Worm (Caenorhabditis elegans): Measurements from ENCODE around the gene col-159.

Gene col-159

DNA sequence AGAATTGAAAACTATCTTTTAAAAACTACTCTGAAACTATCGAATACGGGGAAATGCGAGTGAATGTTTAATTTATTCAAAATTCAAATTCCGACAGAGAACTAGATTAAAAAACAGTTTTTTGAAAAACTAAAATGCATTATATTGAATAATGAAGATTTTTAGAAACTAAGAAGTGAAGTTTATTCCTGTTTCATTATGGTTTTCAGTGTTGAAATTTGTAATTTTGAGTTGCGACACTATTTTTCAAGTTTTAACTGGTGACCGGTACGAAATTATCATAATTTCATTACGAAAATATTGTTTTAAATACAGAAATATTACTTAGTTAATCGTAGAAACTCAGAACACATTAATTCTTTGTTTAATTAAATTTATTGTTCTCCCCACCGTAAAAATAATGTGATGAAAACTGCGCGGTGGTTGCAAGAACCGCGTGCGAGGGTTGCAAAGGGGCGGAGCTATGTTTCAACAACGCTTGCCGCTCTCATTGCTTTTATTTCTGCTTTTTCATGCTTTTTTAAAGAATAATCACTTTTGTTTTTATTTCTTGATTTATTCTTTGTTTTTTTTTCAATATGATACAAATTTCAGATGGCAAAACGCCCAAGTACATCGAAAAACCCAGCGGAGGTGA is 25.7 kb downstream of the col-159 start, which contains the start of gene him-17 (continued):
- TF ChIP-seq nhr-10 (tag; optimal IDR thresholded peaks at IDR 0.05) (no peak), alr-1 (tag; optimal IDR thresholded peaks at IDR 0.05) (no peak), nhr-237 (tag; optimal IDR thresholded peaks at IDR 0.05) (no peak), nhr-6 (tag; optimal IDR thresholded peaks at IDR 0.05) (no peak), blmp-1 (tag; optimal IDR thresholded peaks at IDR 0.05; ENCODE audit: insufficient read depth) (no peak), snpc-4 (tag; optimal IDR thresholded peaks at IDR 0.05) (peak; percentile 36), zag-1 (tag; optimal IDR thresholded peaks at IDR 0.05) (no peak), peb-1 (tag; optimal IDR thresholded peaks at IDR 0.05) (no peak), sem-4 (tag; optimal IDR thresholded peaks at IDR 0.05) (no peak), nhr-129 (tag; optimal IDR thresholded peaks at IDR 0.05) (no peak), F13H6.1 (tag; optimal IDR thresholded peaks at IDR 0.05) (no peak), ama-1 (optimal IDR thresholded peaks at IDR 0.05) (peak; percentile 6), nhr-25 (tag; optimal IDR thresholded peaks at IDR 0.05) (no peak), lin-39 (tag; optimal IDR thresholded peaks at IDR 0.05) (no peak), gmeb-1 (tag; optimal IDR thresholded peaks at IDR 0.05) (peak; percentile 60), dmd-4 (tag; optimal IDR thresholded peaks at IDR 0.05) (no peak), ceh-82 (tag; optimal IDR thresholded peaks at IDR 0.05) (no peak), ZK546.5 (tag; optimal IDR thresholded peaks at IDR 0.05) (no peak), lin-13 (GFP tag; optimal IDR thresholded peaks at IDR 0.05) (peak; percentile 30), skn-1 (tag; optimal IDR thresholded peaks at IDR 0.05) (no peak)

- TF ChIP-seq ceh-16 (tag; optimal IDR thresholded peaks at IDR 0.05) (no peak), sma-9 (GFP tag; optimal IDR thresholded peaks at IDR 0.05) (peak; percentile 47), sma-9 (tag; optimal IDR thresholded peaks at IDR 0.05) (no peak), fos-1 (tag; optimal IDR thresholded peaks at IDR 0.05) (peak; percentile 32), sma-3 (GFP tag; optimal IDR thresholded peaks at IDR 0.05) (no peak)
Measured at ce11 chrV:13173718-13174117, 28.3 kb downstream of the col-159 start.

DNA sequence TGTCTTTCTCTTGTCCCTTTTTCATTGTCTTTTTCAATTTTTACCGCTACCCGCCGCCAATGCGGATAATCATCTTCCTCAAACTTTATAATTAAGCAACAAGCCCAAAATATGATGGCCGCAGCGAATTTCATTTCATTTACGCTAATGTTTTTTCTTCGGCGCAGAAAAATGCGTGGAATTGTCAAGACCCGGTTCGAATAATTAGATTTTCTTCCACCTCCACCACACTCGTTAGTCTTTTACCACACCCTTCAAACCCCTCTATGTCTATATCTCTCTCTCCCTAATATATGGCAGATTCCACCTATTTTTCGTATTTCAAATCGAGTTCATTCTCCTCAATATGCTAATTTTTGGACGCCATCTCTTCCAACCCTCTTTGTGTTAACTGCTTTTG is 31.5 kb downstream of the col-159 start:
- TF ChIP-seq lsy-2 (tag; optimal IDR thresholded peaks at IDR 0.05) (no peak), lin-11 (tag; optimal IDR thresholded peaks at IDR 0.05) (no peak), nhr-129 (tag; optimal IDR thresholded peaks at IDR 0.05) (no peak), unc-62 (GFP tag; optimal IDR thresholded peaks at IDR 0.05) (no peak), nhr-12 (tag; optimal IDR thresholded peaks at IDR 0.05) (no peak), R02D3.7 (tag; optimal IDR thresholded peaks at IDR 0.05) (no peak), elt-1 (tag; optimal IDR thresholded peaks at IDR 0.05) (no peak), nhr-21 (tag; optimal IDR thresholded peaks at IDR 0.05) (no peak), sma-9 (GFP tag; optimal IDR thresholded peaks at IDR 0.05) (no peak), sma-9 (tag; optimal IDR thresholded peaks at IDR 0.05) (no peak), skn-1 (tag; optimal IDR thresholded peaks at IDR 0.05) (no peak), ztf-11 (tag; optimal IDR thresholded peaks at IDR 0.05) (no peak), mbf-1 (tag; optimal IDR thresholded peaks at IDR 0.05) (no peak), mab-5 (tag; optimal IDR thresholded peaks at IDR 0.05) (no peak), mdl-1 (tag; optimal IDR thresholded peaks at IDR 0.05) (no peak), C34F6.9 (tag; optimal IDR thresholded peaks at IDR 0.05) (no peak)

DNA sequence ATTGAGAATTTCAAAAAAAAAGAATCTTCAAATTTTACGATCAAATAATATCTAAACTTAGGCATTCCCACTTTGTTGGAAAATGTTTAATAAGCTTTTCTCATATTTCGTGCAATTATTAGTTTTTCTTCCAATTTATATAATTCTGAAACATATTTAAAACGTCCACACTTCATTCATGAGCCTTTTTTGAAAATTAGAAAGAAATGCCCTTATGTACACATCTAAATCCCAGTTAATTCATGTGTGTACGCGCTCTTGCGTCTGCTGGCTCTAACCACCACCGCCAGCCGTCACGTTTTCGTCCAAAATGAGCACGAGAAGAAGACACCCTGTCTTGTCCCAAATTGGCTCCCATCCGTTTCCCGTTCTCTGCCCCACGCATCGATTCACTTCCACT is 35.4 kb downstream of the col-159 start:
- TF ChIP-seq mdl-1 (tag; optimal IDR thresholded peaks at IDR 0.05) (no peak), ama-1 (optimal IDR thresholded peaks at IDR 0.05) (no peak), zag-1 (tag; optimal IDR thresholded peaks at IDR 0.05) (peak; percentile 35), mbf-1 (tag; optimal IDR thresholded peaks at IDR 0.05) (no peak), unc-39 (tag; optimal IDR thresholded peaks at IDR 0.05) (no peak), unc-55 (GFP tag; optimal IDR thresholded peaks at IDR 0.05) (peak; percentile 6)

All from whole organism, L2 larva.